Worm (Caenorhabditis elegans): ENCODE results near the gene F53A9.1.

DNA sequence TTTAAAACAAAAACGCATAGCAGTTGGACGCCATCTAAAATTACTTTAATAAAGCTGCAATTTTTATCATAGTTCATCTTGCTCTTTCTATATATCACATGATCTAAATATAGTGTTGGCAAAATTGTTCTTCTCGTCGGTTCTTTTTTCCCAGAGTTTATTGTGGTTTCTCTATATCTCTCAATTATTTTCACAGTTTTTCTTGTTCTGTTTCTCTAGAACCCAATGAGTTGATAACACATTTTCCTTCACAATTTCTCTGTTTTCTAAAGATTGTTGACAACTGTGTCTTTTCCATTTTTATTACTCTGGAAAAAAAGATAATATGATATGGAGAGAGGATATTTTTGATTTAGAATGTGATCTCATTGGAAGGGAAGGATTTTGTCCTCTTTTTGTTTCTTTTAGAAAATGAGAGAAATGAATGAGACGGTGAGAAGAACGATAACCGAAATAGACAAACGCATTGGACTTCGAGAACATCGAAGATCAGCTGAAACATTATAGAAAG, 42.9 kb downstream of the F53A9.1 start:
- TF ChIP-seq nhr-77 (tag; optimal IDR thresholded peaks at IDR 0.05) (no peak), mdl-1 (tag; optimal IDR thresholded peaks at IDR 0.05) (no peak)
